Worm (Caenorhabditis elegans): Measurements from ENCODE around the gene C01G6.9.

Gene C01G6.9

DNA sequence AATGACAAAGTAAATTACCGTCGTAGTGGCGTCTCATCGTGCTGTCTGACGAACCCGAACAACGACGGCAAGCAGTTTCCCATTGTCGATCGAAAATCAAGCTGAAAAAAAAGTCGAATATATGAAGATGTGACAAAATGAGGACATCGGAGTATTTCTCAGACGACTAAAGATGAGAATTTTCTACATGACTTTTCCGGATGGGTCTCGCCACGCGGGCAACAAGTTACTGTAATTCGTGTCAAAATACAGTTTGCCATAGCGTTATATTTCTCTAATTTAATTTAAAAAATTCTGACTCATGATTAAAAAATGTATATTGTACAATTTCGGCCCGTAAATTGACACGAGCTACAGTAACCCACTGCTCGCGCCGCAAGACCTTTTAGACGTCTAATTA, 22.7 kb downstream of the C01G6.9 start, which contains the start of gene C01G6.4:
Gene C01G6.4, minus strand, starts transcription at position 101 of the 400 bp plus-strand sequence.
- no peak for TF ChIP-seq mab-5 (tag; optimal IDR thresholded peaks at IDR 0.05)
- TF ChIP-seq lin-32 (GFP tag; optimal IDR thresholded peaks at IDR 0.05) = no peak
- no peak for TF ChIP-seq mep-1 (tag; optimal IDR thresholded peaks at IDR 0.05)
- no peak for TF ChIP-seq zip-8 (tag; optimal IDR thresholded peaks at IDR 0.05)
- no peak for TF ChIP-seq hlh-1 (tag; optimal IDR thresholded peaks at IDR 0.05)
- no peak for TF ChIP-seq snpc-4 (tag; optimal IDR thresholded peaks at IDR 0.05)
- TF ChIP-seq nhr-2 (tag; optimal IDR thresholded peaks at IDR 0.05) = no peak
- TF ChIP-seq nhr-28 (tag; optimal IDR thresholded peaks at IDR 0.05) = no peak
- TF ChIP-seq ceh-39 (tag; optimal IDR thresholded peaks at IDR 0.05) = no peak
- TF ChIP-seq unc-39 (tag; optimal IDR thresholded peaks at IDR 0.05) = no peak

DNA sequence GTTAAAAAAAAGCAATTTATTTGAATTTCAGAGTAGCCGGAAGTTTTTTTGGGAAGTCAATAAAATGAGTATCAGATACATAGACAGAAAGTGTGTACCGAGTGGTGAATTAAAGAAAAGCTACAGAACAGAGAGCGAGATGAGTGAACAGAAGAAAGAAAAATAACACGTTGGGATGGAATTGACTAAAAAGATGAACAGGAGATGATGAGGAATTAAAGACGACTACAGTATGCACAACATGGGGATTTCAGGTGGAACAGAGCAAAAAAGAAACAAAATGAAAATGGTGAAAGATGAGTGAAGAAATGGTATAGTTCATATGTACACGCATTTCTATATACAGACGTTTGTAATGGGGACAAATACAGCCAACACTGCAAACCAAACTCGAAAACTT, 24.3 kb downstream of the C01G6.9 start:
- TF ChIP-seq nhr-76 (tag; optimal IDR thresholded peaks at IDR 0.05) = no peak
- TF ChIP-seq bed-3 (GFP tag; optimal IDR thresholded peaks at IDR 0.05) = no peak
- TF ChIP-seq elt-1 (tag; optimal IDR thresholded peaks at IDR 0.05; ENCODE audit: borderline replicate concordance, insufficient read depth) = no peak

ce11 chrII:9269588-9269987, 26.0 kb downstream of the C01G6.9 start, which contains the start of gene C01G6.3:
C01G6.3 (plus strand) TSS chrII:9269888.
- TF ChIP-seq M03D4.4 (tag; optimal IDR thresholded peaks at IDR 0.05) (no peak), elt-3 (tag; optimal IDR thresholded peaks at IDR 0.05) (no peak), lsy-2 (tag; optimal IDR thresholded peaks at IDR 0.05) (no peak), bed-3 (GFP tag; optimal IDR thresholded peaks at IDR 0.05) (no peak), mls-2 (tag; optimal IDR thresholded peaks at IDR 0.05) (no peak), nhr-28 (tag; optimal IDR thresholded peaks at IDR 0.05) (no peak), lin-13 (tag; optimal IDR thresholded peaks at IDR 0.05) (no peak), mep-1 (tag; optimal IDR thresholded peaks at IDR 0.05) (no peak), unc-62 (GFP tag; optimal IDR thresholded peaks at IDR 0.05) (no peak), ham-2 (GFP tag; optimal IDR thresholded peaks at IDR 0.05) (no peak), lin-32 (GFP tag; optimal IDR thresholded peaks at IDR 0.05) (no peak), ceh-83 (GFP tag; optimal IDR thresholded peaks at IDR 0.05) (no peak), zip-8 (tag; optimal IDR thresholded peaks at IDR 0.05) (no peak), snpc-4 (tag; optimal IDR thresholded peaks at IDR 0.05) (no peak), nhr-76 (tag; optimal IDR thresholded peaks at IDR 0.05) (no peak), ceh-43 (GFP tag; optimal IDR thresholded peaks at IDR 0.05) (no peak)

ce11 chrII:9268983-9269382, 26.6 kb downstream of the C01G6.9 start:
- TF ChIP-seq lsy-2 (tag; optimal IDR thresholded peaks at IDR 0.05) (no peak), unc-120 (tag; optimal IDR thresholded peaks at IDR 0.05; ENCODE audit: poor library complexity, severe bottlenecking) (no peak), elt-1 (tag; optimal IDR thresholded peaks at IDR 0.05; ENCODE audit: borderline replicate concordance, insufficient read depth) (peak; percentile 10), pha-4 (tag; optimal IDR thresholded peaks at IDR 0.05) (no peak), mab-5 (tag; optimal IDR thresholded peaks at IDR 0.05) (no peak), sem-2 (GFP tag; optimal IDR thresholded peaks at IDR 0.05) (no peak), mep-1 (tag; optimal IDR thresholded peaks at IDR 0.05) (peak; percentile 7), nhr-237 (tag; optimal IDR thresholded peaks at IDR 0.05) (no peak), ham-2 (GFP tag; optimal IDR thresholded peaks at IDR 0.05) (no peak), blmp-1 (tag; optimal IDR thresholded peaks at IDR 0.05) (no peak), snpc-4 (tag; optimal IDR thresholded peaks at IDR 0.05) (no peak), sptf-1 (tag; optimal IDR thresholded peaks at IDR 0.05) (no peak), tbx-8 (GFP tag; optimal IDR thresholded peaks at IDR 0.05) (no peak), bed-3 (GFP tag; optimal IDR thresholded peaks at IDR 0.05) (no peak), lin-32 (GFP tag; optimal IDR thresholded peaks at IDR 0.05) (no peak), cnd-1 (tag; optimal IDR thresholded peaks at IDR 0.05) (peak; percentile 50), unc-62 (GFP tag; optimal IDR thresholded peaks at IDR 0.05) (peak; percentile 18), ceh-39 (tag; optimal IDR thresholded peaks at IDR 0.05) (peak; percentile 84), nhr-12 (tag; optimal IDR thresholded peaks at IDR 0.05) (no peak), zip-8 (tag; optimal IDR thresholded peaks at IDR 0.05) (peak; percentile 99), nhr-2 (tag; optimal IDR thresholded peaks at IDR 0.05) (peak; percentile 95), unc-39 (tag; optimal IDR thresholded peaks at IDR 0.05) (no peak), flh-1 (GFP tag; optimal IDR thresholded peaks at IDR 0.05) (no peak), ceh-83 (GFP tag; optimal IDR thresholded peaks at IDR 0.05) (no peak), nhr-28 (tag; optimal IDR thresholded peaks at IDR 0.05) (no peak), drap-1 (GFP tag; optimal IDR thresholded peaks at IDR 0.05) (no peak), ceh-43 (GFP tag; optimal IDR thresholded peaks at IDR 0.05) (no peak)

All from whole organism, mixed stage, embryonic.